Fruit fly (Drosophila melanogaster) whole organism, embryonic: ENCODE measurements around the gene CG5861.

Experiments
- Bdp1 ChIP-seq: fragments of 200-800 bp; sonication (Bioruptor generic); optimal IDR thresholded peaks from 3 replicates; lab custom pipeline; 2016; ENCODE audit warnings: missing biosample characterization, missing genetic modification characterization
- Blimp-1 ChIP-seq: fragments of 200-800 bp; sonication (Bioruptor generic); optimal IDR thresholded peaks from 3 replicates; lab custom pipeline; 2018; ENCODE audit warnings: missing biosample characterization, missing genetic modification characterization, mild to moderate bottlenecking, moderate library complexity, missing genetic modification reagents
- CG1024 ChIP-seq: fragments of 200-800 bp; sonication (Bioruptor generic); IDR thresholded peaks from 2 replicates; pipeline ENCODE4 v1.3.6; 2022; ENCODE audit warnings: missing biosample characterization, missing genetic modification characterization
- CG10565 ChIP-seq: fragments of 200-800 bp; sonication (Bioruptor generic); optimal IDR thresholded peaks from 3 replicates; lab custom pipeline; 2016; ENCODE audit warnings: missing biosample characterization, mild to moderate bottlenecking, missing genetic modification characterization
- CG11398 ChIP-seq: fragments of 200-800 bp; sonication (Bioruptor generic); optimal IDR thresholded peaks from 2 replicates; lab custom pipeline; 2016; ENCODE audit warnings: missing biosample characterization, missing genetic modification characterization
- CG11695 ChIP-seq: fragments of 200-800 bp; sonication (Bioruptor generic); IDR thresholded peaks from 3 replicates; pipeline ENCODE4 v1.3.6; 2022; ENCODE audit warnings: missing biosample characterization, missing genetic modification characterization
- CG1529 ChIP-seq: fragments of 200-800 bp; sonication (Bioruptor generic); optimal IDR thresholded peaks from 3 replicates; lab custom pipeline; 2018; ENCODE audit warnings: missing biosample characterization, missing genetic modification characterization
- CG17359 ChIP-seq: fragments of 200-800 bp; sonication (Bioruptor generic); optimal IDR thresholded peaks from 3 replicates; lab custom pipeline; 2018; ENCODE audit warnings: missing biosample characterization, mild to moderate bottlenecking, missing genetic modification characterization, moderate library complexity
- CG17612 ChIP-seq: fragments of 200-800 bp; sonication (Bioruptor generic); IDR thresholded peaks from 2 replicates; pipeline ENCODE4 v1.3.6; 2022; ENCODE audit warnings: missing biosample characterization, missing genetic modification characterization
- CG18262 ChIP-seq: fragments of 200-800 bp; optimal IDR thresholded peaks from 3 replicates; lab custom pipeline; 2019; ENCODE audit warnings: missing biosample characterization, mild to moderate bottlenecking, missing genetic modification characterization, moderate library complexity
- CG3065 ChIP-seq: fragments of 200-800 bp; sonication (Bioruptor generic); optimal IDR thresholded peaks from 2 replicates; lab custom pipeline; 2016; ENCODE audit warnings: missing biosample characterization, missing genetic modification characterization
- CG3407 ChIP-seq: fragments of 200-800 bp; sonication (Bioruptor generic); optimal IDR thresholded peaks from 2 replicates; lab custom pipeline; 2018; ENCODE audit warnings: missing biosample characterization, mild to moderate bottlenecking, missing genetic modification characterization
- CG6689 ChIP-seq: fragments of 200-800 bp; sonication (Bioruptor generic); IDR thresholded peaks from 2 replicates; pipeline ENCODE4 v1.3.6; 2022; ENCODE audit warnings: missing biosample characterization, missing genetic modification characterization
- CG8478 ChIP-seq: fragments of >200 bp; optimal IDR thresholded peaks from 2 replicates; lab custom pipeline; 2018
- CG8765 ChIP-seq: fragments of 200-800 bp; sonication (Bioruptor generic); IDR thresholded peaks from 2 replicates; pipeline ENCODE4 v1.3.6; 2022; ENCODE audit warnings: missing biosample characterization, missing genetic modification characterization
- Chrac-16 ChIP-seq: fragments of 200-800 bp; sonication (Bioruptor generic); optimal IDR thresholded peaks from 3 replicates; lab custom pipeline; 2016; ENCODE audit warnings: missing biosample characterization, missing genetic modification characterization
- Dbx ChIP-seq: fragments of 200-800 bp; sonication (Bioruptor generic); IDR thresholded peaks from 3 replicates; pipeline ENCODE4 v1.3.6; 2022; ENCODE audit warnings: missing biosample characterization, missing genetic modification characterization
- Dek ChIP-seq: fragments of 200-800 bp; sonication (Bioruptor generic); optimal IDR thresholded peaks from 3 replicates; lab custom pipeline; 2019; ENCODE audit warnings: missing biosample characterization, mild to moderate bottlenecking, missing genetic modification characterization, moderate library complexity
- Fer2 ChIP-seq: fragments of 200-800 bp; sonication (Bioruptor generic); optimal IDR thresholded peaks from 2 replicates; lab custom pipeline; 2018; ENCODE audit warnings: missing biosample characterization, mild to moderate bottlenecking, missing genetic modification characterization, moderate library complexity
- H2.0 ChIP-seq: fragments of 200-800 bp; sonication (Bioruptor generic); IDR thresholded peaks from 2 replicates; pipeline ENCODE4 v1.3.6; 2022; ENCODE audit warnings: missing biosample characterization, missing genetic modification characterization
- HLHmδ ChIP-seq: fragments of 200-800 bp; sonication (Bioruptor generic); optimal IDR thresholded peaks from 2 replicates; lab custom pipeline; 2018; ENCODE audit warnings: missing biosample characterization, mild to moderate bottlenecking, missing genetic modification characterization, moderate library complexity
- HmgZ ChIP-seq: fragments of 200-800 bp; sonication (Bioruptor generic); optimal IDR thresholded peaks from 2 replicates; lab custom pipeline; 2018; ENCODE audit warnings: missing biosample characterization, mild to moderate bottlenecking, missing genetic modification characterization
- Mad ChIP-seq: fragments of 200-800 bp; sonication (Bioruptor generic); optimal IDR thresholded peaks from 2 replicates; lab custom pipeline; 2016; ENCODE audit warnings: missing biosample characterization, missing genetic modification characterization
- Med ChIP-seq: fragments of 200-800 bp; sonication (Bioruptor generic); peaks from one replicate; lab custom pipeline; 2016; ENCODE audit warnings: missing biosample characterization, missing genetic modification characterization, mild to moderate bottlenecking, inconsistent platforms, moderate library complexity
- Mrtf ChIP-seq: fragments of 200-800 bp; sonication (Bioruptor generic); IDR thresholded peaks from 3 replicates; pipeline ENCODE4 v1.3.6; 2022; ENCODE audit warnings: missing biosample characterization, missing genetic modification characterization
- Nf-YA ChIP-seq: fragments of 200-800 bp; sonication (Bioruptor generic); IDR thresholded peaks from 2 replicates; pipeline ENCODE4 v1.3.6; 2022; ENCODE audit warnings: missing biosample characterization, missing genetic modification characterization
- PHDP ChIP-seq: fragments of 200-800 bp; sonication (Bioruptor generic); optimal IDR thresholded peaks from 3 replicates; lab custom pipeline; 2018; ENCODE audit warnings: missing biosample characterization, mild to moderate bottlenecking, missing genetic modification characterization, moderate library complexity
- Ravus ChIP-seq: fragments of 200-800 bp; sonication (Bioruptor generic); IDR thresholded peaks from 2 replicates; pipeline ENCODE4 v1.3.6; 2022; ENCODE audit warnings: missing biosample characterization, missing genetic modification characterization
- Rx ChIP-seq: fragments of 200-800 bp; sonication (Bioruptor generic); IDR thresholded peaks from 2 replicates; pipeline ENCODE4 v1.3.6; 2022; ENCODE audit warnings: missing biosample characterization, missing genetic modification characterization
- Usf ChIP-seq: fragments of 200-800 bp; sonication (Bioruptor generic); optimal IDR thresholded peaks from 2 replicates; lab custom pipeline; 2017; ENCODE audit warnings: missing genotype, missing biosample characterization, missing genetic modification characterization
- abd-A ChIP-seq: fragments of 200-800 bp; sonication (Bioruptor generic); optimal IDR thresholded peaks from 3 replicates; lab custom pipeline; 2019; ENCODE audit warnings: missing biosample characterization, mild to moderate bottlenecking, missing genetic modification characterization, moderate library complexity
- ci ChIP-seq: fragments of 200-800 bp; sonication (Bioruptor generic); IDR thresholded peaks from 3 replicates; pipeline ENCODE4 v1.3.6; 2022; ENCODE audit warnings: missing biosample characterization, missing genetic modification characterization
- danr ChIP-seq: fragments of 200-800 bp; sonication (Bioruptor generic); IDR thresholded peaks from 2 replicates; pipeline ENCODE4 v1.3.6; 2022; ENCODE audit warnings: missing biosample characterization, missing genetic modification characterization
- dimm ChIP-seq: fragments of 200-800 bp; sonication (Bioruptor generic); IDR thresholded peaks from 2 replicates; pipeline ENCODE4 v1.3.6; 2022; ENCODE audit warnings: missing biosample characterization, missing genetic modification characterization
- disco-r ChIP-seq: fragments of 200-800 bp; sonication (Bioruptor generic); optimal IDR thresholded peaks from 2 replicates; lab custom pipeline; 2016; ENCODE audit warnings: missing biosample characterization, missing genetic modification characterization
- dmrt11E ChIP-seq: fragments of 200-800 bp; sonication (Bioruptor generic); optimal IDR thresholded peaks from 3 replicates; lab custom pipeline; 2018; ENCODE audit warnings: missing biosample characterization, mild to moderate bottlenecking, missing genetic modification characterization, moderate library complexity
- dmrt99B ChIP-seq: fragments of 200-800 bp; sonication (Bioruptor generic); optimal IDR thresholded peaks from 2 replicates; lab custom pipeline; 2018; ENCODE audit warnings: missing biosample characterization, mild to moderate bottlenecking, missing genetic modification characterization, moderate library complexity
- en ChIP-seq: fragments of 200-800 bp; sonication (Bioruptor generic); optimal IDR thresholded peaks from 2 replicates; lab custom pipeline; 2016; ENCODE audit warnings: missing biosample characterization, missing genetic modification characterization
- eve ChIP-seq, 2 experiments: fragments of >200 bp; optimal IDR thresholded peaks; 2 replicates each; lab custom pipeline; 2017; ENCODE audit warnings: missing biosample characterization in 2 of 2, missing genetic modification characterization in 2 of 2
- exex ChIP-seq: fragments of 200-800 bp; sonication (Bioruptor generic); optimal IDR thresholded peaks from 4 replicates; lab custom pipeline; 2018; ENCODE audit warnings: missing biosample characterization, mild to moderate bottlenecking, missing genetic modification characterization, moderate library complexity
- gsb ChIP-seq: fragments of 200-800 bp; sonication (Bioruptor generic); IDR thresholded peaks from 2 replicates; pipeline ENCODE4 v1.3.6; 2022; ENCODE audit warnings: missing biosample characterization, missing genetic modification characterization
- hkb ChIP-seq, 2 experiments: fragments of 200-800 bp in 1 of 2; fragments of >200 bp in 1 of 2; sonication (Bioruptor generic) in 1 of 2; IDR thresholded peaks in 1 of 2; optimal IDR thresholded peaks in 1 of 2; 2 replicates each; pipeline versions ENCODE4 v1.3.6 to Lab custom; 2017 to 2022; ENCODE audit warnings: missing biosample characterization in 1 of 2, missing genetic modification characterization in 1 of 2
- lov ChIP-seq, 2 experiments: fragments of 200-800 bp in 1 of 2; fragments of >200 bp in 1 of 2; sonication (Bioruptor generic) in 1 of 2; IDR thresholded peaks in 1 of 2; optimal IDR thresholded peaks in 1 of 2; 2 replicates in 1 of 2; 3 replicates in 1 of 2; pipeline versions ENCODE4 v1.3.6 to Lab custom; 2017 to 2022; ENCODE audit warnings: missing biosample characterization in 1 of 2, missing genetic modification characterization in 1 of 2
- nau ChIP-seq: fragments of 200-800 bp; sonication (Bioruptor generic); optimal IDR thresholded peaks from 3 replicates; lab custom pipeline; 2017; ENCODE audit warnings: missing biosample characterization, mild to moderate bottlenecking, missing genetic modification characterization, missing genetic modification reagents
- pros ChIP-seq: fragments of 200-800 bp; sonication (Bioruptor generic); optimal IDR thresholded peaks from 3 replicates; lab custom pipeline; 2019; ENCODE audit warnings: missing biosample characterization, mild to moderate bottlenecking, missing genetic modification characterization, moderate library complexity
- rib ChIP-seq: fragments of 200-800 bp; sonication (Bioruptor generic); IDR thresholded peaks from 2 replicates; pipeline ENCODE4 v1.3.6; 2022; ENCODE audit warnings: missing biosample characterization, missing genetic modification characterization
- schlank ChIP-seq: fragments of 200-800 bp; sonication (Bioruptor generic); optimal IDR thresholded peaks from 2 replicates; lab custom pipeline; 2018; ENCODE audit warnings: missing biosample characterization, mild to moderate bottlenecking, missing genetic modification characterization
- slbo ChIP-seq: fragments of 200-800 bp; sonication (Bioruptor generic); IDR thresholded peaks from 2 replicates; pipeline ENCODE4 v1.3.6; 2022; ENCODE audit warnings: missing biosample characterization, missing genetic modification characterization
- sug ChIP-seq: fragments of 200-800 bp; optimal IDR thresholded peaks from 2 replicates; lab custom pipeline; 2019; ENCODE audit warnings: missing biosample characterization, mild to moderate bottlenecking, missing genetic modification characterization, moderate library complexity
- trem ChIP-seq: fragments of 200-800 bp; optimal IDR thresholded peaks from 3 replicates; lab custom pipeline; 2019; ENCODE audit warnings: missing biosample characterization, mild to moderate bottlenecking, missing genetic modification characterization, moderate library complexity
- wdn ChIP-seq: fragments of 200-800 bp; sonication (Bioruptor generic); IDR thresholded peaks from 2 replicates; pipeline ENCODE4 v1.3.6; 2022; ENCODE audit warnings: missing biosample characterization, missing genetic modification characterization
- wor ChIP-seq: fragments of 200-800 bp; sonication (Bioruptor generic); IDR thresholded peaks from 2 replicates; pipeline ENCODE4 v1.3.6; 2022; ENCODE audit warnings: missing biosample characterization, missing genetic modification characterization
- zfh2 ChIP-seq: fragments of 200-800 bp; sonication (Bioruptor generic); optimal IDR thresholded peaks from 2 replicates; lab custom pipeline; 2016; ENCODE audit warnings: missing biosample characterization, missing genetic modification characterization

The CG5861 gene

DNA sequence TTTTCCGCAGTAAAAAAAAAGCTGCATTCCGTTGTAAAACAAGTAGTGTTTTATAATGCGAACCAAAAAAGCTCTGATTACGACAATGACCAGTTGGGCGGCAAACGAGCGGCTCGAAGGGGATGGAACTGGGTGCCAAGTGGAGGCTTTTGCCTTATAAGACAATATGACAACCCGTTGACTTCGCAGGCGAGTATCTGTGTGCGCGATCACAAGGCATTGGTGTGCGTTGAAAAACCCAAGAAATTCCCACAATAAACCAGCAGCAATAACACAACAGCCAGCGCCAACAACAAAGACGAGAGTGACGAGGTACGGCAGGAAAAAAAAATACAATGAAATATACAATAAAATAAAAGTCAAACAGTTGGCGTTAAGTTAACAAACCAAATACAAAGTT lies 7.9 kb upstream of the CG5861 start (continued):
- TF ChIP-seq nau (GFP tag; lab: Kevin White, UChicago) (no peak), Mad (no peak), ci (GFP tag; lab: Robert Waterston, UW) (peak; percentile 48; the same call in 1 of the 3 replicates), exex (peak; percentile 62), hkb (optimal IDR thresholded peaks at IDR 0.05; lab: Kevin White, UChicago) (no peak), hkb (GFP tag; IDR thresholded peaks at IDR 0.05; lab: Robert Waterston, UW) (peak; percentile 25; the same call in 1 of the 2 replicates), Fer2 (tag; lab: Kevin White, UChicago) (no peak), HLHmδ (no peak), CG10565 (no peak), HmgZ (tag; lab: Kevin White, UChicago) (peak; percentile 57), CG8478 (lab: Kevin White, UChicago) (no peak), Chrac-16 (GFP tag; lab: Kevin White, UChicago) (no peak), rib (GFP tag; lab: Robert Waterston, UW) (peak; percentile 66; the same call in 1 of the 2 replicates), pros (GFP tag; lab: Kevin White, UChicago) (peak; percentile 88), danr (GFP tag; lab: Robert Waterston, UW) (no peak), CG3065 (GFP tag; lab: Kevin White, UChicago) (no peak), Nf-YA (GFP tag; lab: Robert Waterston, UW) (no peak), CG17359 (tag; lab: Kevin White, UChicago) (peak; percentile 9), en (GFP tag; lab: Kevin White, UChicago) (no peak), schlank (peak; percentile 31), wdn (GFP tag; lab: Robert Waterston, UW) (no peak), Rx (GFP tag; lab: Robert Waterston, UW) (no peak), Med (GFP tag; lab: Kevin White, UChicago) (peak; percentile 75), slbo (GFP tag; lab: Robert Waterston, UW) (peak; percentile 30; the same call in 1 of the 2 replicates), Dek (peak; percentile 26), CG17612 (GFP tag; lab: Robert Waterston, UW) (no peak), CG3407 (no peak), abd-A (peak; percentile 75), CG1024 (GFP tag; lab: Robert Waterston, UW) (no peak), CG6689 (GFP tag; lab: Robert Waterston, UW) (no peak), gsb (GFP tag; lab: Robert Waterston, UW) (no peak), lov (optimal IDR thresholded peaks at IDR 0.05; lab: Kevin White, UChicago) (no peak), lov (GFP tag; IDR thresholded peaks at IDR 0.05; lab: Robert Waterston, UW) (0 out of 3 replicates have a peak, but pooled peaks have one; percentile 44), CG1529 (GFP tag; lab: Kevin White, UChicago) (no peak), sug (peak; percentile 81), disco-r (GFP tag; lab: Kevin White, UChicago) (no peak), wor (GFP tag; lab: Robert Waterston, UW) (no peak), Ravus (no peak), dmrt11E (tag; lab: Kevin White, UChicago) (no peak), CG11695 (GFP tag; lab: Robert Waterston, UW) (no peak), Blimp-1 (GFP tag; lab: Kevin White, UChicago) (no peak), Usf (GFP tag; lab: Kevin White, UChicago) (no peak), Mrtf (GFP tag; lab: Robert Waterston, UW) (no peak)
- TF ChIP-seq, all 482 proteins: peak for 72

- peak; percentile 93 for TF ChIP-seq trem (tag; lab: Kevin White, UChicago)
- no peak for TF ChIP-seq dimm (GFP tag; lab: Robert Waterston, UW)
- TF ChIP-seq CG18262 (tag; lab: Kevin White, UChicago), result peak; percentile 27
- TF ChIP-seq PHDP (tag; lab: Kevin White, UChicago), result peak; percentile 8
- TF ChIP-seq zfh2 (GFP tag; lab: Kevin White, UChicago), result peak; percentile 14
- no peak for TF ChIP-seq CG11398 (GFP tag; lab: Kevin White, UChicago)
- TF ChIP-seq CG17359 (tag; lab: Kevin White, UChicago), result peak; percentile 1
- TF ChIP-seq Bdp1 (GFP tag; lab: Kevin White, UChicago), result peak; percentile 21
- TF ChIP-seq H2.0 (GFP tag; lab: Robert Waterston, UW), result no peak
- TF ChIP-seq dmrt99B (tag; lab: Kevin White, UChicago), result no peak
- no peak for TF ChIP-seq CG8765 (GFP tag; lab: Robert Waterston, UW)
- no peak for TF ChIP-seq eve (GFP tag; optimal IDR thresholded peaks at IDR 0.05; lab: Kevin White, UChicago)
- 0 out of 3 replicates have a peak, but pooled peaks have one; percentile 32 for TF ChIP-seq Dbx (GFP tag; lab: Robert Waterston, UW)
- TF ChIP-seq Chrac-16 (GFP tag; lab: Kevin White, UChicago), result peak; percentile 18
Observed at dm6 chr2L:16310648-16311047, 3.5 kb upstream of the CG5861 start, which contains the start of the genes cni and fzy. Gene cni (minus strand): TSS chr2L:16310726. Gene fzy (plus strand): TSS chr2L:16310956.
